Fruit fly (Drosophila melanogaster): ENCODE data around the gene CG12986.

The CG12986 gene

DNA sequence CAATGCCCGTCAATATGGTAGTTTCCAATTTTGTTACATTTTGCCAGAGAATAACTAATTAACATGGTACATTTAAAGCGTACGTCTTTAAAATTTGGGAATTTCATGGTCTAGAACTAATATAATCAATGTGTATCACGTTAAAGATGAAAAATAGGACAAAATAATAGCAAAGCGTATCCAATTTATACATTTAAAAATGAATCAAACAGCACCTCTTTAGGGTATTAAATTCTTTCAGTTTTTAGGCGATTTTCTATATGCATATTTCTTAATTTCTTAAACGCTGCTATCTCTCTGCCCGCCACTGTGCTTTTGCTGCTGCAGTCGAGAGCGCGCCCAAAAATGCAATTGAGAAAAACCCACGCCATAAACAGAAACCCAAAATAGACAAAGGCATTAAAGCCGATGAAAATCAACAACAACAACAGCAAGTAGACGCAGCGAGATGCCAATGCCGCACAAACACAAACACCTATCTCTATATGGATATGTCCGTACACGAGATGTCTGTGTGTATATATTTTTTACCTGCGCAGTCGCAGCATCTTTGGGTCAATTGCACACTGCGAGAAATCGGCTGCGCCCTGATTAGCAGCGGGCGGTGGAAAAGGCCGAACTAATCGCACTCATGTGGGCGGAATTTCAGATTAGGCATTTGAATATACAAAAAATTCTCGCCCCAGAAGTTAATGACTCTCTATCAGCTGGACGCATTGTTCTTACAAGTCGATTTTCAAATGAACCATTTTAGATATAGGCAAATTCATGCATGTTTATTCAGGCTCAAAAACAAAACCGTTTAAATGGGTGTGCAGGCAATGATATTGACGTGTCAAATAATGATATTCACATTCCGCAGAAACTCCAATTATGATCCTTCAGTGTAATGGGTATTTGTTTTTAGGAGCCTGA, 9.9 kb upstream of the CG12986 start (continued):
- 0 out of 2 replicates have a peak, but pooled peaks have one; percentile 11 for TF ChIP-seq ranshi (GFP tag; IDR thresholded peaks at IDR 0.05)
- TF ChIP-seq odd (GFP tag; optimal IDR thresholded peaks at IDR 0.05): peak; percentile 57
- peak; percentile 67 for TF ChIP-seq Xrp1 (GFP tag; IDR thresholded peaks at IDR 0.05)
- peak; percentile 56 to 69 for TF ChIP-seq chif (GFP tag; optimal IDR thresholded peaks at IDR 0.05)
- peak; percentile 87 for TF ChIP-seq nmo (GFP tag; optimal IDR thresholded peaks at IDR 0.05)
- peak; percentile 42 for TF ChIP-seq CG1233 (GFP tag; optimal IDR thresholded peaks at IDR 0.05)
- TF ChIP-seq CG6813 (GFP tag; optimal IDR thresholded peaks at IDR 0.05): peak; percentile 39
- TF ChIP-seq tll (GFP tag; optimal IDR thresholded peaks at IDR 0.05): peak in 1 of 2 experiments; percentile 89
- peak; percentile 25 for TF ChIP-seq HHEX (GFP tag; optimal IDR thresholded peaks at IDR 0.05)
- TF ChIP-seq Fer3 (tag; optimal IDR thresholded peaks at IDR 0.05): peak; percentile 14
- TF ChIP-seq phol (tag; optimal IDR thresholded peaks at IDR 0.05): peak; percentile 85
- peak; percentile 5 for TF ChIP-seq yki (optimal IDR thresholded peaks at IDR 0.05)
- no peak for TF ChIP-seq HLH4C (GFP tag; IDR thresholded peaks at IDR 0.05; ENCODE audit: partially characterized antibody)
- peak; percentile 21 for TF ChIP-seq lab (GFP tag; optimal IDR thresholded peaks at IDR 0.05)
- peak; percentile 44 for TF ChIP-seq tio (GFP tag; optimal IDR thresholded peaks at IDR 0.05)
- no peak for TF ChIP-seq Sry-δ (GFP tag; optimal IDR thresholded peaks at IDR 0.05)
- peak; percentile 87 for TF ChIP-seq CG11696 (GFP tag; IDR thresholded peaks at IDR 0.05)
- peak; percentile 53 for TF ChIP-seq ac (GFP tag; optimal IDR thresholded peaks at IDR 0.05)
- TF ChIP-seq E2f1 (GFP tag; IDR thresholded peaks at IDR 0.05): 0 out of 2 replicates have a peak, but pooled peaks have one; percentile 17
- peak; percentile 80 for TF ChIP-seq p53 (GFP tag; optimal IDR thresholded peaks at IDR 0.05)
- TF ChIP-seq CG17802 (tag; optimal IDR thresholded peaks at IDR 0.05): no peak
- no peak for TF ChIP-seq otp (GFP tag; IDR thresholded peaks at IDR 0.05)
- peak; percentile 34; the same call in 1 of the 2 replicates for TF ChIP-seq CG32772 (GFP tag; IDR thresholded peaks at IDR 0.05)
- TF ChIP-seq bsh (GFP tag; optimal IDR thresholded peaks at IDR 0.05): peak; percentile 29 to 76
- peak; percentile 45 for TF ChIP-seq CG1603 (tag; optimal IDR thresholded peaks at IDR 0.05)
- no peak for TF ChIP-seq CG14965 (GFP tag; optimal IDR thresholded peaks at IDR 0.05; ENCODE audit: borderline replicate concordance)
- TF ChIP-seq CG8944 (GFP tag; optimal IDR thresholded peaks at IDR 0.05): peak; percentile 1
- peak; percentile 33 for TF ChIP-seq CG17568 (GFP tag; optimal IDR thresholded peaks at IDR 0.05)
- TF ChIP-seq kni (GFP tag; optimal IDR thresholded peaks at IDR 0.05): peak; percentile 66
- TF ChIP-seq CG8765 (GFP tag; IDR thresholded peaks at IDR 0.05): no peak; the same call in 1 of the 2 replicates
- TF ChIP-seq mam (GFP tag; optimal IDR thresholded peaks at IDR 0.05): no peak
- TF ChIP-seq CG12659 (GFP tag; optimal IDR thresholded peaks at IDR 0.05): peak; percentile 36
- peak; percentile 87 for TF ChIP-seq CG10979 (tag; optimal IDR thresholded peaks at IDR 0.05)
- TF ChIP-seq onecut (GFP tag; IDR thresholded peaks at IDR 0.05): peak; percentile 31; the same call in 1 of the 2 replicates
- peak; percentile 54 for TF ChIP-seq az2 (GFP tag; optimal IDR thresholded peaks at IDR 0.05)
- no peak for TF ChIP-seq bowl (GFP tag; IDR thresholded peaks at IDR 0.05)
- peak; percentile 63 for TF ChIP-seq CG8359 (GFP tag; optimal IDR thresholded peaks at IDR 0.05; ENCODE audit: borderline replicate concordance)
- peak; percentile 24 for TF ChIP-seq CG12942 (GFP tag; optimal IDR thresholded peaks at IDR 0.05)
- TF ChIP-seq Mrtf (GFP tag; IDR thresholded peaks at IDR 0.05): 0 out of 3 replicates have a peak, but pooled peaks have one; percentile 5
- peak; percentile 18 for TF ChIP-seq jumu (GFP tag; optimal IDR thresholded peaks at IDR 0.05)
- TF ChIP-seq oc (tag; optimal IDR thresholded peaks at IDR 0.05): peak; percentile 57
- no peak for TF ChIP-seq CG31365 (tag; optimal IDR thresholded peaks at IDR 0.05)
- peak; percentile 51 for TF ChIP-seq jing (GFP tag; optimal IDR thresholded peaks at IDR 0.05)
- no peak for TF ChIP-seq pan (optimal IDR thresholded peaks at IDR 0.05)
- peak in 1 of 2 experiments; percentile 9 for TF ChIP-seq pan (GFP tag; optimal IDR thresholded peaks at IDR 0.05 in 1 of 2, IDR thresholded peaks at IDR 0.05 in 1 of 2)
- TF ChIP-seq CG6254 (GFP tag; optimal IDR thresholded peaks at IDR 0.05): peak; percentile 53
- peak; percentile 35 for TF ChIP-seq CG12104 (GFP tag; optimal IDR thresholded peaks at IDR 0.05)
